Fruit fly (Drosophila melanogaster): ENCODE results near the gene CG46316.

CG46316 gene

dm6 chr3R:24764971-24765370, 52.4 kb downstream of the CG46316 start, which contains the start of gene AstA:
Gene AstA, minus strand, starts transcription at chr3R:24765071.
- TF ChIP-seq CTCF (optimal IDR thresholded peaks at IDR 0.05) = no peak
- no peak for TF ChIP-seq CG8478 (optimal IDR thresholded peaks at IDR 0.05)

- no peak for TF ChIP-seq CG8478 (optimal IDR thresholded peaks at IDR 0.05)
- TF ChIP-seq CTCF (optimal IDR thresholded peaks at IDR 0.05) = no peak
Observed at dm6 chr3R:24766684-24767083, 54.1 kb downstream of the CG46316 start.
